Fruit fly (Drosophila melanogaster) whole organism, embryonic: Measurements from ENCODE around the gene Col4a1.

Experiments
- Ada2b ChIP-seq: fragments of 200-800 bp; sonication (Bioruptor generic); IDR thresholded peaks from 2 replicates; pipeline ENCODE4 v1.3.6; 2022; ENCODE audit warnings: missing biosample characterization, missing genetic modification characterization
- Adf1 ChIP-seq: fragments of 200-800 bp; sonication (Bioruptor generic); IDR thresholded peaks from 2 replicates; pipeline ENCODE4 v1.3.6; 2022; ENCODE audit warnings: missing biosample characterization, missing genetic modification characterization
- Aef1 ChIP-seq: fragments of 200-800 bp; sonication (Bioruptor generic); IDR thresholded peaks from 3 replicates; pipeline ENCODE4 v1.3.6; 2022; ENCODE audit warnings: missing biosample characterization, missing genetic modification characterization
- Atf3 ChIP-seq: fragments of 200-800 bp; sonication (Bioruptor generic); optimal IDR thresholded peaks from 3 replicates; lab custom pipeline; 2016; ENCODE audit warnings: missing biosample characterization, missing genetic modification characterization
- Awh ChIP-seq: fragments of 200-800 bp; sonication (Bioruptor generic); IDR thresholded peaks from 2 replicates; pipeline ENCODE4, ENCODE4 v1.3.6; 2022; ENCODE audit warnings: missing biosample characterization, missing genetic modification characterization
- BEAF-32 ChIP-seq: fragments of 200-800 bp; sonication (Bioruptor generic); optimal IDR thresholded peaks from 3 replicates; lab custom pipeline; 2017; ENCODE audit warnings: missing biosample characterization, missing genetic modification characterization, mild to moderate bottlenecking, moderate library complexity, missing genetic modification reagents
- CG10565 ChIP-seq: fragments of 200-800 bp; sonication (Bioruptor generic); optimal IDR thresholded peaks from 3 replicates; lab custom pipeline; 2016; ENCODE audit warnings: missing biosample characterization, mild to moderate bottlenecking, missing genetic modification characterization
- CG10654 ChIP-seq: fragments of 200-800 bp; sonication (Bioruptor generic); optimal IDR thresholded peaks from 2 replicates; lab custom pipeline; 2016; ENCODE audit warnings: missing biosample characterization, missing genetic modification characterization
- CG10979 ChIP-seq: fragments of 200-800 bp; sonication (Bioruptor generic); optimal IDR thresholded peaks from 2 replicates; lab custom pipeline; 2018; ENCODE audit warnings: missing biosample characterization, mild to moderate bottlenecking, missing genetic modification characterization, moderate library complexity
- CG11456 ChIP-seq: fragments of 200-800 bp; sonication (Bioruptor generic); IDR thresholded peaks from 3 replicates; pipeline ENCODE4 v1.3.6; 2022; ENCODE audit warnings: missing biosample characterization, missing genetic modification characterization
- CG13296 ChIP-seq: fragments of 200-800 bp; sonication (Bioruptor generic); optimal IDR thresholded peaks from 3 replicates; lab custom pipeline; 2018; ENCODE audit warnings: missing biosample characterization, mild to moderate bottlenecking, missing genetic modification characterization
- CG1832 ChIP-seq: fragments of 200-800 bp; sonication (Bioruptor generic); optimal IDR thresholded peaks from 2 replicates; lab custom pipeline; 2017; ENCODE audit warnings: missing biosample characterization, mild to moderate bottlenecking, missing genetic modification characterization, inconsistent platforms
- CG18599 ChIP-seq: fragments of 200-800 bp; sonication (Bioruptor generic); optimal IDR thresholded peaks from 3 replicates; lab custom pipeline; 2017; ENCODE audit warnings: missing biosample characterization, missing genetic modification characterization, mild to moderate bottlenecking, moderate library complexity, missing genetic modification reagents
- CG6272 ChIP-seq: fragments of 200-800 bp; sonication (Bioruptor generic); IDR thresholded peaks from 2 replicates; pipeline ENCODE4 v1.3.6; 2022; ENCODE audit warnings: missing biosample characterization, missing genetic modification characterization
- CG6654 ChIP-seq: fragments of 200-800 bp; sonication (Bioruptor generic); optimal IDR thresholded peaks from 2 replicates; lab custom pipeline; 2017; ENCODE audit warnings: missing biosample characterization, mild to moderate bottlenecking, missing genetic modification characterization
- CG6765 ChIP-seq: fragments of 200-800 bp; sonication (Bioruptor generic); optimal IDR thresholded peaks from 3 replicates; lab custom pipeline; 2017; ENCODE audit warnings: missing biosample characterization, mild to moderate bottlenecking, missing genetic modification characterization
- CG7556 ChIP-seq: fragments of 200-800 bp; sonication (Bioruptor generic); optimal IDR thresholded peaks from 2 replicates; lab custom pipeline; 2017; ENCODE audit warnings: missing biosample characterization, mild to moderate bottlenecking, missing genetic modification characterization
- CG8290 ChIP-seq, 3 experiments: fragments of 200-800 bp; sonication (Bioruptor generic); optimal IDR thresholded peaks; 2 replicates each; lab custom pipeline; 2016 to 2019; ENCODE audit warnings: missing biosample characterization in 3 of 3, missing genetic modification characterization in 3 of 3, mild to moderate bottlenecking in 2 of 3, moderate library complexity in 1 of 3
- CG9876 ChIP-seq: fragments of 200-800 bp; sonication (Bioruptor generic); optimal IDR thresholded peaks from 2 replicates; lab custom pipeline; 2016; ENCODE audit warnings: missing biosample characterization, missing genetic modification characterization
- D19A ChIP-seq: fragments of 200-800 bp; optimal IDR thresholded peaks from 3 replicates; lab custom pipeline; 2019; ENCODE audit warnings: missing biosample characterization, mild to moderate bottlenecking, missing genetic modification characterization, moderate library complexity
- Elba2 ChIP-seq: fragments of 200-800 bp; sonication (Bioruptor generic); optimal IDR thresholded peaks from 3 replicates; lab custom pipeline; 2016; ENCODE audit warnings: missing biosample characterization, missing genetic modification characterization
- Fer3 ChIP-seq: fragments of 200-800 bp; sonication (Bioruptor generic); optimal IDR thresholded peaks from 2 replicates; lab custom pipeline; 2018; ENCODE audit warnings: missing biosample characterization, mild to moderate bottlenecking, missing genetic modification characterization, moderate library complexity
- HLHmδ ChIP-seq: fragments of 200-800 bp; sonication (Bioruptor generic); optimal IDR thresholded peaks from 2 replicates; lab custom pipeline; 2018; ENCODE audit warnings: missing biosample characterization, mild to moderate bottlenecking, missing genetic modification characterization, moderate library complexity
- MESR4 ChIP-seq: fragments of 200-800 bp; sonication (Bioruptor generic); optimal IDR thresholded peaks from 2 replicates; lab custom pipeline; 2018; ENCODE audit warnings: missing biosample characterization, mild to moderate bottlenecking, missing genetic modification characterization, moderate library complexity
- Mrtf ChIP-seq: fragments of 200-800 bp; sonication (Bioruptor generic); IDR thresholded peaks from 3 replicates; pipeline ENCODE4 v1.3.6; 2022; ENCODE audit warnings: missing biosample characterization, missing genetic modification characterization
- Poxn ChIP-seq: fragments of 200-800 bp; sonication (Bioruptor generic); IDR thresholded peaks from 2 replicates; pipeline ENCODE4 v1.3.6; 2022; ENCODE audit warnings: missing biosample characterization, missing genetic modification characterization
- Rx ChIP-seq: fragments of 200-800 bp; sonication (Bioruptor generic); IDR thresholded peaks from 2 replicates; pipeline ENCODE4 v1.3.6; 2022; ENCODE audit warnings: missing biosample characterization, missing genetic modification characterization
- Sry-δ ChIP-seq: fragments of 200-800 bp; sonication (Bioruptor generic); optimal IDR thresholded peaks from 2 replicates; lab custom pipeline; 2016; ENCODE audit warnings: missing biosample characterization, missing genetic modification characterization
- Stat92E ChIP-seq, 3 experiments: fragments of >200 bp in 2 of 3; fragments of 200-800 bp in 1 of 3; sonication (Bioruptor generic) in 1 of 3; optimal IDR thresholded peaks; 2 replicates each; lab custom pipeline; 2017 to 2019; ENCODE audit warnings: missing biosample characterization in 3 of 3, missing genetic modification characterization in 3 of 3, mild to moderate bottlenecking in 1 of 3, moderate library complexity in 1 of 3
- TFAM ChIP-seq: fragments of 200-800 bp; sonication (Bioruptor generic); optimal IDR thresholded peaks from 2 replicates; lab custom pipeline; 2017; ENCODE audit warnings: missing biosample characterization, missing genetic modification characterization, inconsistent platforms
- Taf1 ChIP-seq: fragments of 200-800 bp; sonication (Bioruptor generic); IDR thresholded peaks from 2 replicates; pipeline ENCODE4 v1.3.6; 2022; ENCODE audit warnings: missing biosample characterization, missing genetic modification characterization
- Usf ChIP-seq: fragments of 200-800 bp; sonication (Bioruptor generic); optimal IDR thresholded peaks from 2 replicates; lab custom pipeline; 2017; ENCODE audit warnings: missing genotype, missing biosample characterization, missing genetic modification characterization
- ab ChIP-seq: fragments of 200-800 bp; sonication (Bioruptor generic); optimal IDR thresholded peaks from 2 replicates; lab custom pipeline; 2016; ENCODE audit warnings: missing biosample characterization, missing genetic modification characterization
- cas ChIP-seq: fragments of 200-800 bp; sonication (Bioruptor generic); IDR thresholded peaks from 2 replicates; pipeline ENCODE4 v1.3.6; 2022; ENCODE audit warnings: missing biosample characterization, missing genetic modification characterization
- cwo ChIP-seq: fragments of 200-800 bp; sonication (Bioruptor generic); optimal IDR thresholded peaks from 3 replicates; lab custom pipeline; 2017; ENCODE audit warnings: missing biosample characterization, missing genetic modification characterization, mild to moderate bottlenecking, moderate library complexity, missing genetic modification reagents
- gcm2 ChIP-seq: fragments of 200-800 bp; sonication (Bioruptor generic); optimal IDR thresholded peaks from 2 replicates; lab custom pipeline; 2016; ENCODE audit warnings: missing biosample characterization, missing genetic modification characterization
- gem ChIP-seq: fragments of 200-800 bp; sonication (Bioruptor generic); optimal IDR thresholded peaks from 2 replicates; lab custom pipeline; 2019; ENCODE audit warnings: missing biosample characterization, mild to moderate bottlenecking, missing genetic modification characterization, moderate library complexity
- insv ChIP-seq, 2 experiments: fragments of 200-800 bp; sonication (Bioruptor generic); optimal IDR thresholded peaks; 3 replicates each; lab custom pipeline; 2016 to 2018; ENCODE audit warnings: missing biosample characterization in 2 of 2, missing genetic modification characterization in 2 of 2
- kay ChIP-seq: fragments of 200-800 bp; sonication (Bioruptor generic); optimal IDR thresholded peaks from 2 replicates; lab custom pipeline; 2016; ENCODE audit warnings: missing biosample characterization, missing genetic modification characterization
- lmd ChIP-seq: fragments of 200-800 bp; sonication (Bioruptor generic); IDR thresholded peaks from 2 replicates; pipeline ENCODE4 v1.3.6; 2022; ENCODE audit warnings: missing biosample characterization, missing genetic modification characterization
- peb ChIP-seq: fragments of 200-800 bp; sonication (Bioruptor generic); IDR thresholded peaks from 2 replicates; pipeline ENCODE4 v1.3.6; 2022; ENCODE audit warnings: missing biosample characterization, missing genetic modification characterization
- pho ChIP-seq: fragments of 200-800 bp; sonication (Bioruptor generic); optimal IDR thresholded peaks from 2 replicates; lab custom pipeline; 2016; ENCODE audit warnings: missing biosample characterization, missing genetic modification characterization
- repo ChIP-seq: fragments of 200-800 bp; sonication (Bioruptor generic); optimal IDR thresholded peaks from 2 replicates; lab custom pipeline; 2016; ENCODE audit warnings: missing biosample characterization, missing genetic modification characterization
- rib ChIP-seq: fragments of 200-800 bp; sonication (Bioruptor generic); IDR thresholded peaks from 2 replicates; pipeline ENCODE4 v1.3.6; 2022; ENCODE audit warnings: missing biosample characterization, missing genetic modification characterization
- row ChIP-seq: fragments of 200-800 bp; sonication (Bioruptor generic); IDR thresholded peaks from 3 replicates; pipeline ENCODE4 v1.3.6; 2022; ENCODE audit warnings: missing biosample characterization, missing genetic modification characterization
- shn ChIP-seq: fragments of 200-800 bp; sonication (Bioruptor generic); optimal IDR thresholded peaks from 3 replicates; lab custom pipeline; 2016; ENCODE audit warnings: missing biosample characterization, missing genetic modification characterization
- sim ChIP-seq: fragments of 200-800 bp; sonication (Bioruptor generic); IDR thresholded peaks from 2 replicates; pipeline ENCODE4 v1.3.6; 2022; ENCODE audit warnings: missing biosample characterization, missing genetic modification characterization
- tx ChIP-seq: fragments of 200-800 bp; sonication (Bioruptor generic); optimal IDR thresholded peaks from 2 replicates; lab custom pipeline; 2016; ENCODE audit warnings: missing biosample characterization, missing genetic modification characterization
- unc-4 ChIP-seq: fragments of 200-800 bp; sonication (Bioruptor generic); IDR thresholded peaks from 2 replicates; pipeline ENCODE4 v1.3.6; 2022; ENCODE audit warnings: missing biosample characterization, missing genetic modification characterization; ENCODE audit not compliant: partially characterized antibody

The Col4a1 gene

DNA sequence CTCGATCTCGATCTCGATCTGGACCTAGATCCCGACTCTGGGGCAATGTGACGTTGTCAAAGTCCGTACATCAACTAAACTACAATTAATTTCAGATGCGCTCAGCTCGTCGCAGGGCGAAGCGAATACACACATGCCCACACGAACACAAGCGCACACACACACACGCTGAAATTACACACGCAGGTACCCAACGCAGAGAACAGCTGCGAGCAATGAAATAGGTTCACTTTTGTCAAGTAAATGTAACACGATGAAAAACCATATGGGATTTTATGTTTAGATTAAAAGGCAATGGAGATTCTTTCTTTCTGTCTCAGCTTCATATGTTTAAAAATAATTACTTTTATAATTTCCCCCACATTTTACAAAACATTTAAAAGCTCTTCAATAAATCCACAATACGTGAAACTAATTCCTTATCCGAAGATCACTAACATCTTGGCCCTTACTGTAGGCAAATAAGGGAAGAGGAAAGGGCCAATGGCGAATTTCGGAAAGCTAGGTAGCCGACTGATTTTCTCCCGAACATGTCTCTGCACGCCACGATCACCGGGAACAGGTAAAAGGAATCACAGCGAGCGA, 29.0 kb upstream of the Col4a1 start (continued):
- TF ChIP-seq CG8290 (GFP tag; optimal IDR thresholded peaks at IDR 0.05; lab: Kevin White, UChicago) (peak; percentile 79), CG8290 (tag; optimal IDR thresholded peaks at IDR 0.05; lab: Kevin White, UChicago) (peak; percentile 13 to 49), HLHmδ (GFP tag; lab: Kevin White, UChicago) (no peak), BEAF-32 (GFP tag; lab: Kevin White, UChicago) (no peak), Ada2b (peak; percentile 84), CG6272 (GFP tag; lab: Robert Waterston, UW) (0 out of 2 replicates have a peak, but pooled peaks have one; percentile 25), gcm2 (GFP tag; lab: Kevin White, UChicago) (peak; percentile 71), Usf (GFP tag; lab: Kevin White, UChicago) (peak; percentile 64), MESR4 (GFP tag; lab: Kevin White, UChicago) (peak; percentile 11), Fer3 (tag; lab: Kevin White, UChicago) (peak; percentile 76), D19A (tag; lab: Kevin White, UChicago) (peak; percentile 74), row (GFP tag; lab: Robert Waterston, UW) (peak; percentile 90), tx (GFP tag; lab: Kevin White, UChicago) (peak; percentile 51), Aef1 (GFP tag; lab: Robert Waterston, UW) (peak; percentile 59), CG11456 (GFP tag; lab: Robert Waterston, UW) (0 out of 3 replicates have a peak, but pooled peaks have one; percentile 64), Stat92E (GFP tag; optimal IDR thresholded peaks at IDR 0.05; lab: Kevin White, UChicago) (peak in 1 of 3 experiments; percentile 57), Poxn (GFP tag; lab: Robert Waterston, UW) (peak; percentile 56), kay (peak; percentile 56), cwo (GFP tag; lab: Kevin White, UChicago) (peak; percentile 74), unc-4 (GFP tag; lab: Robert Waterston, UW) (no peak), sim (GFP tag; lab: Robert Waterston, UW) (peak; percentile 50; the same call in 1 of the 2 replicates), CG9876 (GFP tag; lab: Kevin White, UChicago) (peak; percentile 49), shn (GFP tag; lab: Kevin White, UChicago) (peak; percentile 31), rib (peak; percentile 25; the same call in 1 of the 2 replicates), CG13296 (GFP tag; lab: Kevin White, UChicago) (peak; percentile 81), Sry-δ (GFP tag; lab: Kevin White, UChicago) (peak; percentile 20), lmd (peak; percentile 84), Mrtf (GFP tag; lab: Robert Waterston, UW) (peak; percentile 74; the same call in 2 of the 3 replicates), Elba2 (GFP tag; lab: Kevin White, UChicago) (peak; percentile 54), CG18599 (GFP tag; lab: Kevin White, UChicago) (peak; percentile 85), CG7556 (GFP tag; lab: Kevin White, UChicago) (peak; percentile 92), CG10654 (GFP tag; lab: Kevin White, UChicago) (peak; percentile 63), peb (GFP tag; lab: Robert Waterston, UW) (peak; percentile 78), TFAM (GFP tag; lab: Kevin White, UChicago) (peak; percentile 6), CG6765 (GFP tag; lab: Kevin White, UChicago) (peak; percentile 72), Atf3 (GFP tag; lab: Kevin White, UChicago) (peak; percentile 44), CG6654 (peak; percentile 54), repo (GFP tag; lab: Kevin White, UChicago) (peak; percentile 14), CG1832 (GFP tag; lab: Kevin White, UChicago) (no peak), Adf1 (GFP tag; lab: Robert Waterston, UW) (peak; percentile 51), CG10565 (GFP tag; lab: Kevin White, UChicago) (no peak), ab (peak; percentile 66), cas (GFP tag; lab: Robert Waterston, UW) (peak; percentile 70), Awh (GFP tag; lab: Robert Waterston, UW) (peak; percentile 84), Taf1 (GFP tag; lab: Robert Waterston, UW) (peak; percentile 71), CG10979 (peak; percentile 90), insv (GFP tag; optimal IDR thresholded peaks at IDR 0.05; lab: Kevin White, UChicago) (peak in 1 of 2 experiments; percentile 47), Rx (peak; percentile 70), pho (GFP tag; lab: Kevin White, UChicago) (peak; percentile 48), gem (peak; percentile 94)
